Fruit fly (Drosophila melanogaster): Measurements from ENCODE around the gene CG4669.

CG4669 gene

DNA sequence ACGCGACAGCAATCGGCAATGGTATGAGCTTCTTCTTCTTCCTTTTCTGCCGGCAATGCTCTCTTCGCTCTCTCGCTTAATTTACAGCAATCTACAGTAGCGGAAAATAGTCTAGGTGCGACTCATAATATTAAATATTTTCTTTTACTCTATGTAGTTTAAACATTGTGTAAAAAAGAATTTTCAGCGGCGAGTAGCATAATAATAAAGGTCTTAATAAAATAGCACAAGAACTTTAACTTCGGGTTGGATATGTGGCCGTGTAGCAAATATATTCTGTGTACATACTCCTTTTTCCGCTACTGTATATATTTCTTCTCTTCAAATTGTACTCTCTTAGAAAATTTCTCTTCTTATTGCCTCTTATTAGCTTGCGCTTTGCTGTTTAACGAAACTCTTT lies 43.7 kb downstream of the CG4669 start, which contains the start of gene shep (continued):
- TF ChIP-seq ato (GFP tag; IDR thresholded peaks at IDR 0.05; ENCODE audit: partially characterized antibody) = no peak
- peak; percentile 80 for TF ChIP-seq Usf (GFP tag; optimal IDR thresholded peaks at IDR 0.05)
- peak; percentile 95 for TF ChIP-seq dysf (GFP tag; IDR thresholded peaks at IDR 0.05)
- TF ChIP-seq kah (GFP tag; optimal IDR thresholded peaks at IDR 0.05) = peak; percentile 76

DNA sequence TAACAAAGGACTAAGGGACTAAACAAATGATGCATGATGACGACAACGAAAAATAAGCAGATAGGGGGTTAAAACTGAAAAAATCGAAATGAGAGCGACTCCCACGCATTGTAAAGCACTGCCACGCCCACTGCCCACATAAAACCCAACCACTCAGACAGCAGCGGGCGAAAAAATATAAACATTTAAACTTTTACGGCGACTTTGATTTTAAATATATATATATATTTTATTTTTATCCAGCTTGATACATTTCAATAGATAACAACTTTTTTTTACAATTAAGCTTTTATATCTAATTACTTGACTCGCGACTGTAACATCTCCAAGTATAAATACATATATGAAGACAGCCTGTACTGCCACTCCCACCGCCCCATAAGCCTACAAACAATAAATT lies 44.6 kb downstream of the CG4669 start:
- TF ChIP-seq CkIIα-i1 (GFP tag; IDR thresholded peaks at IDR 0.05) (no peak), tap (tag; optimal IDR thresholded peaks at IDR 0.05) (no peak), ranshi (GFP tag; IDR thresholded peaks at IDR 0.05) (no peak), CG8765 (GFP tag; IDR thresholded peaks at IDR 0.05) (no peak), toy (GFP tag; IDR thresholded peaks at IDR 0.05) (no peak), MBD-R2 (GFP tag; IDR thresholded peaks at IDR 0.05) (no peak), D19B (GFP tag; optimal IDR thresholded peaks at IDR 0.05) (no peak), CG4707 (GFP tag; optimal IDR thresholded peaks at IDR 0.05) (no peak), onecut (GFP tag; IDR thresholded peaks at IDR 0.05) (0 out of 2 replicates have a peak, but pooled peaks have one; percentile 24), stc (GFP tag; IDR thresholded peaks at IDR 0.05) (0 out of 2 replicates have a peak, but pooled peaks have one; percentile 27), CG2678 (tag; optimal IDR thresholded peaks at IDR 0.05) (peak; percentile 32), HLHmδ (GFP tag; optimal IDR thresholded peaks at IDR 0.05) (no peak), CG2116 (GFP tag; optimal IDR thresholded peaks at IDR 0.05) (no peak), Usf (GFP tag; optimal IDR thresholded peaks at IDR 0.05) (no peak), bcd (GFP tag; optimal IDR thresholded peaks at IDR 0.05) (no peak), gem (tag; optimal IDR thresholded peaks at IDR 0.05) (peak; percentile 28), row (GFP tag; IDR thresholded peaks at IDR 0.05) (peak; percentile 39; the same call in 1 of the 3 replicates), Rfx (GFP tag; IDR thresholded peaks at IDR 0.05) (0 out of 2 replicates have a peak, but pooled peaks have one; percentile 10), seq (GFP tag; IDR thresholded peaks at IDR 0.05) (peak; percentile 25; the same call in 1 of the 2 replicates), CG8478 (optimal IDR thresholded peaks at IDR 0.05) (no peak), CG11504 (tag; optimal IDR thresholded peaks at IDR 0.05) (peak; percentile 40), CG4360 (GFP tag; IDR thresholded peaks at IDR 0.05) (no peak), HHEX (GFP tag; optimal IDR thresholded peaks at IDR 0.05) (peak; percentile 9), C15 (GFP tag; IDR thresholded peaks at IDR 0.05) (no peak), CG7963 (GFP tag; IDR thresholded peaks at IDR 0.05; ENCODE audit: partially characterized antibody) (no peak), wor (GFP tag; IDR thresholded peaks at IDR 0.05) (no peak), CG9797 (GFP tag; optimal IDR thresholded peaks at IDR 0.05) (no peak), Dad (GFP tag; optimal IDR thresholded peaks at IDR 0.05) (no peak), CG15479 (GFP tag; optimal IDR thresholded peaks at IDR 0.05) (no peak), Ssrp (tag; optimal IDR thresholded peaks at IDR 0.05) (no peak), lov (optimal IDR thresholded peaks at IDR 0.05) (no peak), lov (GFP tag; IDR thresholded peaks at IDR 0.05) (no peak), Poxn (GFP tag; IDR thresholded peaks at IDR 0.05) (no peak), CG17829 (tag; optimal IDR thresholded peaks at IDR 0.05) (peak; percentile 5), CG13123 (GFP tag; optimal IDR thresholded peaks at IDR 0.05) (no peak), CG16863 (GFP tag; optimal IDR thresholded peaks at IDR 0.05) (no peak), CG8359 (GFP tag; optimal IDR thresholded peaks at IDR 0.05; ENCODE audit: borderline replicate concordance) (no peak), CG32767 (GFP tag; IDR thresholded peaks at IDR 0.05) (no peak), sisA (GFP tag; IDR thresholded peaks at IDR 0.05) (peak; percentile 19; the same call in 1 of the 2 replicates), Gug (GFP tag; IDR thresholded peaks at IDR 0.05) (no peak), CG12299 (tag; optimal IDR thresholded peaks at IDR 0.05) (no peak), CG11696 (GFP tag; IDR thresholded peaks at IDR 0.05) (peak; percentile 69; the same call in 1 of the 2 replicates), ind (GFP tag; optimal IDR thresholded peaks at IDR 0.05) (no peak), Sox102F (GFP tag; optimal IDR thresholded peaks at IDR 0.05) (peak; percentile 18), CG12391 (tag; optimal IDR thresholded peaks at IDR 0.05) (peak; percentile 1), CG14965 (GFP tag; optimal IDR thresholded peaks at IDR 0.05; ENCODE audit: borderline replicate concordance) (no peak), CG12071 (GFP tag; optimal IDR thresholded peaks at IDR 0.05) (no peak)

Data from whole organism, embryonic.